Worm (Caenorhabditis elegans) whole organism, L4 larva: ENCODE results near the gene cab-1.

Source experiments
- D1046.2 ChIP-seq: fragments of 200-800 bp; sonication (Bioruptor generic); IDR thresholded peaks from 2 replicates; pipeline ENCODE4 v1.3.6; 2022; ENCODE audit warnings: missing genetic modification characterization, missing compliant biosample characterization
- ceh-20 ChIP-seq: fragments of 200-800 bp; sonication (Bioruptor generic); IDR thresholded peaks from 2 replicates; pipeline ENCODE4 v1.3.6; 2022; ENCODE audit warnings: missing genetic modification reagents, missing genetic modification characterization, missing compliant biosample characterization
- ceh-82 ChIP-seq: sonication (generic microtip); optimal IDR thresholded peaks from 2 replicates; lab custom pipeline; 2017; ENCODE audit warnings: missing biosample characterization, missing genetic modification characterization
- ces-1 ChIP-seq: fragments of 150-350 bp; sonication (generic microtip); optimal IDR thresholded peaks from 4 replicates; lab custom pipeline; 2014; ENCODE audit warnings: missing biosample characterization, missing genetic modification reagents, missing genetic modification characterization
- cey-2 ChIP-seq: sonication (generic microtip); optimal IDR thresholded peaks from 3 replicates; lab custom pipeline; 2017; ENCODE audit warnings: missing genetic modification characterization, mild to moderate bottlenecking, missing compliant biosample characterization, antibody characterized with exemption, borderline replicate concordance; ENCODE audit not compliant: insufficient read depth
- daf-19 ChIP-seq: fragments of 200-800 bp; sonication (Bioruptor generic); conservative IDR thresholded peaks from 2 replicates; pipeline ENCODE4 v1.3.6; 2022; ENCODE audit warnings: missing genetic modification characterization, missing compliant biosample characterization
- fkh-10 ChIP-seq: fragments of 150-350 bp; optimal IDR thresholded peaks from 2 replicates; lab custom pipeline; 2014; ENCODE audit warnings: missing biosample characterization, missing genetic modification reagents, missing genetic modification characterization
- lin-15B ChIP-seq: fragments of 150-350 bp; sonication (generic microtip); optimal IDR thresholded peaks from 3 replicates; lab custom pipeline; 2014; ENCODE audit warnings: missing biosample characterization, missing genetic modification characterization
- lsy-2 ChIP-seq, 2 experiments: fragments of 150-350 bp in 1 of 2; sonication (generic microtip) in 1 of 2; optimal IDR thresholded peaks; 2 replicates each; lab custom pipeline; 2014 to 2017; ENCODE audit warnings: missing biosample characterization in 2 of 2, missing genetic modification characterization in 2 of 2
- nhr-6 ChIP-seq: fragments of 150-350 bp; optimal IDR thresholded peaks from 2 replicates; lab custom pipeline; 2014; ENCODE audit warnings: missing biosample characterization, missing genetic modification characterization
- snpc-4 ChIP-seq: fragments of 150-350 bp; optimal IDR thresholded peaks from 2 replicates; lab custom pipeline; 2014; ENCODE audit warnings: missing biosample characterization, missing genetic modification characterization
- unc-130 ChIP-seq: sonication (generic microtip); optimal IDR thresholded peaks from 2 replicates; lab custom pipeline; 2016; ENCODE audit warnings: missing genetic modification reagents, missing genetic modification characterization, missing compliant biosample characterization
- vab-7 ChIP-seq: fragments of 200-800 bp; sonication (Bioruptor generic); IDR thresholded peaks from 2 replicates; pipeline ENCODE4 v1.3.6; 2022; ENCODE audit warnings: missing genetic modification reagents, missing genetic modification characterization, missing compliant biosample characterization
- zfp-2 ChIP-seq: sonication (generic microtip); optimal IDR thresholded peaks from 2 replicates; lab custom pipeline; 2016; ENCODE audit warnings: mild to moderate bottlenecking, missing genetic modification characterization, missing compliant biosample characterization

- no peak for TF ChIP-seq cey-2
- TF ChIP-seq ceh-82, result no peak
- TF ChIP-seq lsy-2 (tag; optimal IDR thresholded peaks at IDR 0.05; lab: Kevin White, UChicago), result no peak
- TF ChIP-seq unc-130, result no peak
- TF ChIP-seq zfp-2 (tag; lab: Kevin White, UChicago), result no peak
- no peak for TF ChIP-seq fkh-10
- no peak for TF ChIP-seq D1046.2 (GFP tag; lab: Robert Waterston, UW)
- TF ChIP-seq ces-1 (GFP tag; lab: Kevin White, UChicago), result no peak
- no peak for TF ChIP-seq snpc-4 (tag; lab: Kevin White, UChicago)
- no peak for TF ChIP-seq ceh-20 (GFP tag; lab: Robert Waterston, UW)
- TF ChIP-seq daf-19 (GFP tag; lab: Robert Waterston, UW), result no peak
- no peak for TF ChIP-seq vab-7
- no peak for TF ChIP-seq nhr-6 (tag; lab: Kevin White, UChicago)
- no peak for TF ChIP-seq lin-15B (tag; lab: Kevin White, UChicago)
Observed at ce11 chrX:12168765-12169164, 43.9 kb downstream of the cab-1 start.
